Worm (Caenorhabditis elegans): ENCODE measurements around the gene R07E3.7.

- TF ChIP-seq ztf-23 (GFP tag; IDR thresholded peaks at IDR 0.05) (0 out of 2 replicates have a peak, but pooled peaks have one; percentile 45), flt-1 (GFP tag; IDR thresholded peaks at IDR 0.05) (no peak)
These were observed 19.0 kb downstream of the R07E3.7 start for ce11 chrX:10336592-10336991.
